Worm (Caenorhabditis elegans): Measurements from ENCODE around the gene sti-1.

sti-1 gene

DNA sequence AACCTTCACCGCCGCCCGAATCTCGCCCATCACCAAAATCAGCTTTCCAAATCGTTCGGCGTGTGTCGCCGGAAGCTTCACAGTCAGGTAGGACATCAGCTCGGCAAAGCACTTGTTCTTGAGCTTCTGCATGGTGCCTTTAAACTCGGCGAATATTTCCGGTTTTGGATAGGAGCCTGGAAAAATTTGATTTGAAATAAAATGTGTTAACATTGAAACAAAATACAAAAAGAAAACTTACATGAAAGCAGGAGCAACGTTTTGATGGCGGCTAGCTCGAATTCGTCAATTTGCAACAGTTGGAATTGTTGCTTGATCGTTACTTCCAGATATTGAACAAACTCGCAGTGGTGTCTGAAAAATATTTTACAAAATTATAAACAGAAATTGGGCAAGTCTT, 29.4 kb downstream of the sti-1 start:
- TF ChIP-seq ama-1 (optimal IDR thresholded peaks at IDR 0.05) (no peak), zag-1 (tag; optimal IDR thresholded peaks at IDR 0.05) (no peak), ceh-9 (tag; optimal IDR thresholded peaks at IDR 0.05) (no peak), ceh-28 (tag; optimal IDR thresholded peaks at IDR 0.05) (no peak), ztf-4 (tag; optimal IDR thresholded peaks at IDR 0.05) (no peak), ceh-82 (tag; optimal IDR thresholded peaks at IDR 0.05) (no peak), R02D3.7 (tag; optimal IDR thresholded peaks at IDR 0.05) (no peak), nhr-11 (tag; optimal IDR thresholded peaks at IDR 0.05) (no peak), lin-39 (tag; optimal IDR thresholded peaks at IDR 0.05) (no peak), lin-15B (tag; optimal IDR thresholded peaks at IDR 0.05) (no peak), egl-27 (tag; optimal IDR thresholded peaks at IDR 0.05) (no peak), daf-12 (tag; optimal IDR thresholded peaks at IDR 0.05) (no peak), elt-1 (tag; optimal IDR thresholded peaks at IDR 0.05) (no peak), hmg-11 (tag; optimal IDR thresholded peaks at IDR 0.05) (no peak), nhr-12 (tag; optimal IDR thresholded peaks at IDR 0.05) (no peak), nhr-28 (tag; optimal IDR thresholded peaks at IDR 0.05) (no peak)

DNA sequence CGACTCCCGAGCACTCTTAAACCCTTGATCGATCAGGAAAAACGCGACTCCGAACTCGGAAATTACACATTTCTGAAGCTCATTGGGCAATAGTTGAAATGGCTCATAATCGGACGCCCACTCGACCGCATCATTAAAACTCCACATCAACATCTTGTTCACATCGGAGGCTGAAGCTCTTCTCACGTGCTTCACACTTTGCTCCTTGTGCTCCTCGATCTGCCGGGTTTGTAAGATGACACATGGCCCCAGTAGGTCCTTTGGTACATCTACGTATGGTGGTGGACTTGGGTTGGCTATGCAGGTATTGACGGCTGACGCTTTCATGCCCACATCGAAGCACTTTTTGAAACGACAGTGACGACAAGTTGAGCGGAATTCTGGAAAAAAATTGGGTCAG, 30.2 kb downstream of the sti-1 start:
- TF ChIP-seq fkh-10 (GFP tag; optimal IDR thresholded peaks at IDR 0.05) (no peak), nfya-1 (tag; optimal IDR thresholded peaks at IDR 0.05; ENCODE audit: insufficient read depth) (no peak), snpc-4 (tag; optimal IDR thresholded peaks at IDR 0.05) (no peak), nhr-67 (tag; optimal IDR thresholded peaks at IDR 0.05) (no peak)

DNA sequence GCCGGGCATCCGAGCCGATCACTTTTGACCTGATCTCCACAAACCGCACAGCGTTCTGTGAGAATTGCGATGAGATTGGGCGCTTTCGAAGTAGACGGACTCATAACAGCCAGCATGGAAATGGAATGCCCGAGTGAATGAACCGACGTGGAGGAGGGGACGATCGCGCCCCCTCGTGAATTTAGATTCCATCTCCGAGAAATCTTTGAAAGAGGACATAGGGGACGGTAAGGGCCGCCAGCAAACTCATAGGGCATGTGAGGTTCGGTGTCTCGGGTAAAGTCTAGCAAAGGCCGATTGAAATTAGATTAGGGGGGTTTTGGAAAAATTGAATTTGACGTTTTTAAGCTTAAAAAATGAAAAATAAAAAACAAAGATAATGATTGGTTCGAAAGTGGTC, 31.2 kb downstream of the sti-1 start, which contains the start of gene nhr-270:
nhr-270 (minus strand) TSS at position 257 of the 400 bp plus-strand sequence.
- TF ChIP-seq lin-39 (tag; optimal IDR thresholded peaks at IDR 0.05), result no peak
- TF ChIP-seq nhr-25 (tag; optimal IDR thresholded peaks at IDR 0.05), result peak; percentile 0
- no peak for TF ChIP-seq fkh-10 (GFP tag; optimal IDR thresholded peaks at IDR 0.05)
- peak; percentile 2 for TF ChIP-seq nhr-23 (tag; optimal IDR thresholded peaks at IDR 0.05)
- TF ChIP-seq skn-1 (tag; optimal IDR thresholded peaks at IDR 0.05), result no peak
- peak; percentile 7 for TF ChIP-seq elt-1 (tag; optimal IDR thresholded peaks at IDR 0.05)

DNA sequence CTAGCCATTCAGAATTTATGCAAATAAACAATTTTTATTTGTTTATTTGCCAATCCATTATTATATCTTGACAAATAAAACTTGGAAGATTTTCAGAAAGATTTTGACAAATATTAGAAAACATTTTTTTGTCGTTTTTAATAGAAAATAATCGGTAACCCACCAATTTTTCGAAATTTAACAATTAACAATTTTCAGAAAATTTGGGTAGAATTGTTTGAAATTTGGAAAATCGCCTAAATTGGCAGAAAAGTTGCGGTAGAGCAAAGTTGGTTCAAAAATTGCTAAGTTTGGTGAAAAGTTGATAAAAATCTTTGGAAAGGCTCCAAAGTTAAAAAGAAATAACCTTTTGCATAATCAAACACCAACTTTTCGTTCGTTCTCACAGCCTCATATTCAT, 34.9 kb downstream of the sti-1 start:
- no peak for TF ChIP-seq ceh-16 (tag; optimal IDR thresholded peaks at IDR 0.05)
- TF ChIP-seq pha-4 (tag; optimal IDR thresholded peaks at IDR 0.05), result no peak
- TF ChIP-seq egl-5 (tag; optimal IDR thresholded peaks at IDR 0.05), result no peak
- no peak for TF ChIP-seq tbx-2 (tag; optimal IDR thresholded peaks at IDR 0.05)
- no peak for TF ChIP-seq skn-1 (tag; optimal IDR thresholded peaks at IDR 0.05)
- no peak for TF ChIP-seq aly-2 (tag; optimal IDR thresholded peaks at IDR 0.05)
- no peak for TF ChIP-seq nhr-23 (tag; optimal IDR thresholded peaks at IDR 0.05)
- no peak for TF ChIP-seq lsy-12 (tag; optimal IDR thresholded peaks at IDR 0.05)
- no peak for TF ChIP-seq elt-2 (tag; optimal IDR thresholded peaks at IDR 0.05)
- TF ChIP-seq nhr-43 (tag; optimal IDR thresholded peaks at IDR 0.05; ENCODE audit: poor library complexity, severe bottlenecking), result no peak
- TF ChIP-seq nhr-76 (tag; optimal IDR thresholded peaks at IDR 0.05), result no peak
- no peak for TF ChIP-seq ztf-11 (tag; optimal IDR thresholded peaks at IDR 0.05)
- TF ChIP-seq elt-3 (tag; optimal IDR thresholded peaks at IDR 0.05), result no peak
- no peak for TF ChIP-seq fkh-10 (GFP tag; optimal IDR thresholded peaks at IDR 0.05)
- no peak for TF ChIP-seq ama-1 (optimal IDR thresholded peaks at IDR 0.05)
- no peak for TF ChIP-seq lin-15B (tag; optimal IDR thresholded peaks at IDR 0.05)
- no peak for TF ChIP-seq eor-1 (tag; optimal IDR thresholded peaks at IDR 0.05)
- TF ChIP-seq nhr-28 (tag; optimal IDR thresholded peaks at IDR 0.05), result no peak
- TF ChIP-seq R02D3.7 (tag; optimal IDR thresholded peaks at IDR 0.05), result no peak
- TF ChIP-seq hmg-11 (tag; optimal IDR thresholded peaks at IDR 0.05), result no peak

DNA sequence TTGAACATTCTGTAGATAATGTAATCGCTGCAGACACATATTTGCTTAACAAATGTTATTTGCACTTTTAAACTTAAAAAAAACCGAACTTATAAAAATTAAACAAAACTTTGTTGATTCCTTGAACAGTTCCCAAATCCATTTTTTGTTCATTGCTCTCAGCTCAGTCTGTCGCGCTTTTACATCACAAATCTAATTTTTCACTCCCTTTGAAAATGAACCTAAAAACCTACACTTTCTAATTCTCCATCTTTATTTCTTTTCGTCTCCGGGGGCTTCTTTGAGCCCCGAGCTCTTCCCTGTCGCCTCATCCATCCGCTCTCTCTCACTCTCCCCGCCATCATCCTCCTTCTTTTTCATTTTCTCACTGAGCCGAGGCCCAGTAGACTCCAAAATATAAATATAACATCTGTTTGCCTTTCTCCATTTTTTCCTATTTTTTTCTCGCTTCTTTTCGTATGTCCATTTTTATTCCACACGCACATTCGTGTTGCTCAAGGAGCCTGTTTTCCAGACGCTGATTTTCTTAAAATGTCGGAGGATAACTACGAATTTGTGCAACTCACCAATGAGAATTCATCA, 37.1 kb downstream of the sti-1 start, which contains the start of gene R13D11.4:
R13D11.4 (plus strand) TSS at position 532 of the 582 bp plus-strand sequence.
- TF ChIP-seq fkh-10 (GFP tag; optimal IDR thresholded peaks at IDR 0.05), result peak; percentile 30
- peak; percentile 39 for TF ChIP-seq nfya-1 (tag; optimal IDR thresholded peaks at IDR 0.05; ENCODE audit: insufficient read depth)
- TF ChIP-seq hmg-11 (tag; optimal IDR thresholded peaks at IDR 0.05), result peak; percentile 23
- TF ChIP-seq zag-1 (tag; optimal IDR thresholded peaks at IDR 0.05), result no peak

Data from whole organism, L3 larva.